Fruit fly (Drosophila melanogaster) whole organism, embryonic: Measurements from ENCODE around the gene Srp14.

Experiments used
- Atf3 ChIP-seq: fragments of 200-800 bp; sonication (Bioruptor generic); optimal IDR thresholded peaks from 3 replicates; lab custom pipeline; 2016; ENCODE audit warnings: missing biosample characterization, missing genetic modification characterization
- Awh ChIP-seq: fragments of 200-800 bp; sonication (Bioruptor generic); IDR thresholded peaks from 2 replicates; pipeline ENCODE4, ENCODE4 v1.3.6; 2022; ENCODE audit warnings: missing biosample characterization, missing genetic modification characterization
- B-H2 ChIP-seq: fragments of 200-800 bp; sonication (Bioruptor generic); optimal IDR thresholded peaks from 2 replicates; lab custom pipeline; 2018; ENCODE audit warnings: missing biosample characterization, mild to moderate bottlenecking, missing genetic modification characterization
- Blimp-1 ChIP-seq: fragments of 200-800 bp; sonication (Bioruptor generic); optimal IDR thresholded peaks from 3 replicates; lab custom pipeline; 2018; ENCODE audit warnings: missing biosample characterization, missing genetic modification characterization, mild to moderate bottlenecking, moderate library complexity, missing genetic modification reagents
- BtbVII ChIP-seq: fragments of 200-800 bp; sonication (Bioruptor generic); optimal IDR thresholded peaks from 3 replicates; lab custom pipeline; 2017; ENCODE audit warnings: missing biosample characterization, mild to moderate bottlenecking, missing genetic modification characterization
- CG10209 ChIP-seq: fragments of 200-800 bp; sonication (Bioruptor generic); optimal IDR thresholded peaks from 3 replicates; lab custom pipeline; 2017; ENCODE audit warnings: missing biosample characterization, mild to moderate bottlenecking, missing genetic modification characterization, missing genetic modification reagents
- CG10654 ChIP-seq: fragments of 200-800 bp; sonication (Bioruptor generic); optimal IDR thresholded peaks from 2 replicates; lab custom pipeline; 2016; ENCODE audit warnings: missing biosample characterization, missing genetic modification characterization
- CG10979 ChIP-seq: fragments of 200-800 bp; sonication (Bioruptor generic); optimal IDR thresholded peaks from 2 replicates; lab custom pipeline; 2018; ENCODE audit warnings: missing biosample characterization, mild to moderate bottlenecking, missing genetic modification characterization, moderate library complexity
- CG11504 ChIP-seq: fragments of 200-800 bp; sonication (Bioruptor generic); optimal IDR thresholded peaks from 3 replicates; lab custom pipeline; 2019; ENCODE audit warnings: missing biosample characterization, mild to moderate bottlenecking, missing genetic modification characterization, moderate library complexity
- CG12104 ChIP-seq: fragments of 200-800 bp; sonication (Bioruptor generic); optimal IDR thresholded peaks from 3 replicates; lab custom pipeline; 2016; ENCODE audit warnings: missing biosample characterization, missing genetic modification characterization
- CG12236 ChIP-seq: fragments of 200-800 bp; sonication (Bioruptor generic); optimal IDR thresholded peaks from 2 replicates; lab custom pipeline; 2016; ENCODE audit warnings: missing biosample characterization, missing genetic modification characterization
- CG12744 ChIP-seq: fragments of 200-800 bp; sonication (Bioruptor generic); optimal IDR thresholded peaks from 2 replicates; lab custom pipeline; 2016; ENCODE audit warnings: missing biosample characterization, missing genetic modification characterization
- CG15479 ChIP-seq: fragments of 200-800 bp; sonication (Bioruptor generic); optimal IDR thresholded peaks from 3 replicates; lab custom pipeline; 2019; ENCODE audit warnings: missing biosample characterization, mild to moderate bottlenecking, missing genetic modification characterization, moderate library complexity
- CG15514 ChIP-seq: fragments of 200-800 bp; sonication (Bioruptor generic); optimal IDR thresholded peaks from 3 replicates; lab custom pipeline; 2017; ENCODE audit warnings: missing biosample characterization, missing genetic modification characterization, mild to moderate bottlenecking, moderate library complexity, missing genetic modification reagents
- CG15601 ChIP-seq: fragments of 200-800 bp; sonication (Bioruptor generic); optimal IDR thresholded peaks from 3 replicates; lab custom pipeline; 2019; ENCODE audit warnings: missing biosample characterization, mild to moderate bottlenecking, missing genetic modification characterization, moderate library complexity
- CG17359 ChIP-seq: fragments of 200-800 bp; sonication (Bioruptor generic); optimal IDR thresholded peaks from 3 replicates; lab custom pipeline; 2018; ENCODE audit warnings: missing biosample characterization, mild to moderate bottlenecking, missing genetic modification characterization, moderate library complexity
- CG2202 ChIP-seq: fragments of 200-800 bp; sonication (Bioruptor generic); optimal IDR thresholded peaks from 2 replicates; lab custom pipeline; 2018; ENCODE audit warnings: missing biosample characterization, mild to moderate bottlenecking, missing genetic modification characterization
- CG2875 ChIP-seq: fragments of 200-800 bp; sonication (Bioruptor generic); optimal IDR thresholded peaks from 2 replicates; lab custom pipeline; 2017; ENCODE audit warnings: missing biosample characterization, mild to moderate bottlenecking, missing genetic modification characterization, missing genetic modification reagents
- CG32532 ChIP-seq: fragments of 200-800 bp; sonication (Bioruptor generic); IDR thresholded peaks from 2 replicates; pipeline ENCODE4 v1.3.6; 2022; ENCODE audit warnings: missing biosample characterization, missing genetic modification characterization
- CG42726 ChIP-seq: fragments of 200-800 bp; sonication (Bioruptor generic); IDR thresholded peaks from 2 replicates; pipeline ENCODE4 v1.3.6; 2022; ENCODE audit warnings: missing biosample characterization, missing genetic modification characterization; ENCODE audit not compliant: partially characterized antibody
- CG7271 ChIP-seq: fragments of 200-800 bp; sonication (Bioruptor generic); optimal IDR thresholded peaks from 2 replicates; lab custom pipeline; 2018; ENCODE audit warnings: missing biosample characterization, mild to moderate bottlenecking, missing genetic modification characterization, moderate library complexity
- CG7556 ChIP-seq: fragments of 200-800 bp; sonication (Bioruptor generic); optimal IDR thresholded peaks from 2 replicates; lab custom pipeline; 2017; ENCODE audit warnings: missing biosample characterization, mild to moderate bottlenecking, missing genetic modification characterization
- CG8290 ChIP-seq, 3 experiments: fragments of 200-800 bp; sonication (Bioruptor generic); optimal IDR thresholded peaks; 2 replicates each; lab custom pipeline; 2016 to 2019; ENCODE audit warnings: missing biosample characterization in 3 of 3, missing genetic modification characterization in 3 of 3, mild to moderate bottlenecking in 2 of 3, moderate library complexity in 1 of 3
- Dbx ChIP-seq: fragments of 200-800 bp; sonication (Bioruptor generic); IDR thresholded peaks from 3 replicates; pipeline ENCODE4 v1.3.6; 2022; ENCODE audit warnings: missing biosample characterization, missing genetic modification characterization
- Dek ChIP-seq: fragments of 200-800 bp; sonication (Bioruptor generic); optimal IDR thresholded peaks from 3 replicates; lab custom pipeline; 2019; ENCODE audit warnings: missing biosample characterization, mild to moderate bottlenecking, missing genetic modification characterization, moderate library complexity
- Dp ChIP-seq: fragments of 200-800 bp; sonication (Bioruptor generic); optimal IDR thresholded peaks from 2 replicates; lab custom pipeline; 2018; ENCODE audit warnings: missing biosample characterization, mild to moderate bottlenecking, missing genetic modification characterization, moderate library complexity
- ERR ChIP-seq: fragments of 200-800 bp; sonication (Bioruptor generic); optimal IDR thresholded peaks from 2 replicates; lab custom pipeline; 2016; ENCODE audit warnings: missing biosample characterization, missing genetic modification characterization
- Eip74EF ChIP-seq, 2 experiments: fragments of 200-800 bp in 1 of 2; fragments of >200 bp in 1 of 2; sonication (Bioruptor generic) in 1 of 2; optimal IDR thresholded peaks; 2 replicates each; lab custom pipeline; 2017 to 2019; ENCODE audit warnings: missing biosample characterization in 2 of 2, missing genetic modification characterization in 2 of 2, mild to moderate bottlenecking in 1 of 2, moderate library complexity in 1 of 2
- Gsc ChIP-seq: fragments of 200-800 bp; sonication (Bioruptor generic); IDR thresholded peaks from 2 replicates; pipeline ENCODE4 v1.3.6; 2022; ENCODE audit warnings: missing biosample characterization, missing genetic modification characterization
- HLH4C ChIP-seq: fragments of 200-800 bp; sonication (Bioruptor generic); IDR thresholded peaks from 3 replicates; pipeline ENCODE4 v1.3.6; 2022; ENCODE audit warnings: missing biosample characterization, missing genetic modification characterization; ENCODE audit not compliant: partially characterized antibody
- Mad ChIP-seq: fragments of 200-800 bp; sonication (Bioruptor generic); optimal IDR thresholded peaks from 2 replicates; lab custom pipeline; 2016; ENCODE audit warnings: missing biosample characterization, missing genetic modification characterization
- Ssrp ChIP-seq: fragments of 200-800 bp; sonication (Bioruptor generic); optimal IDR thresholded peaks from 2 replicates; lab custom pipeline; 2018; ENCODE audit warnings: missing biosample characterization, mild to moderate bottlenecking, missing genetic modification characterization, moderate library complexity
- Tbp ChIP-seq: fragments of >200 bp; optimal IDR thresholded peaks from 2 replicates; lab custom pipeline; 2018; ENCODE audit warnings: missing biosample characterization, missing genetic modification characterization
- ac ChIP-seq: fragments of 200-800 bp; sonication (Bioruptor generic); optimal IDR thresholded peaks from 3 replicates; lab custom pipeline; 2017; ENCODE audit warnings: missing biosample characterization, mild to moderate bottlenecking, missing genetic modification characterization
- az2 ChIP-seq: fragments of 200-800 bp; sonication (Bioruptor generic); optimal IDR thresholded peaks from 3 replicates; lab custom pipeline; 2016; ENCODE audit warnings: missing biosample characterization, missing genetic modification characterization
- cad ChIP-seq: fragments of >200 bp; optimal IDR thresholded peaks from 2 replicates; lab custom pipeline; 2017; ENCODE audit warnings: missing biosample characterization, missing genetic modification characterization
- exex ChIP-seq: fragments of 200-800 bp; sonication (Bioruptor generic); optimal IDR thresholded peaks from 4 replicates; lab custom pipeline; 2018; ENCODE audit warnings: missing biosample characterization, mild to moderate bottlenecking, missing genetic modification characterization, moderate library complexity
- fd96Cb ChIP-seq: fragments of 200-800 bp; sonication (Bioruptor generic); optimal IDR thresholded peaks from 2 replicates; lab custom pipeline; 2018; ENCODE audit warnings: missing biosample characterization, mild to moderate bottlenecking, missing genetic modification characterization, moderate library complexity
- fru ChIP-seq: fragments of >200 bp; optimal IDR thresholded peaks from 2 replicates; lab custom pipeline; 2017
- gro ChIP-seq: fragments of 200-800 bp; sonication (Bioruptor generic); optimal IDR thresholded peaks from 2 replicates; lab custom pipeline; 2016; ENCODE audit warnings: missing biosample characterization, missing genetic modification characterization
- insv ChIP-seq, 2 experiments: fragments of 200-800 bp; sonication (Bioruptor generic); optimal IDR thresholded peaks; 3 replicates each; lab custom pipeline; 2016 to 2018; ENCODE audit warnings: missing biosample characterization in 2 of 2, missing genetic modification characterization in 2 of 2
- lov ChIP-seq, 2 experiments: fragments of 200-800 bp in 1 of 2; fragments of >200 bp in 1 of 2; sonication (Bioruptor generic) in 1 of 2; IDR thresholded peaks in 1 of 2; optimal IDR thresholded peaks in 1 of 2; 2 replicates in 1 of 2; 3 replicates in 1 of 2; pipeline versions ENCODE4 v1.3.6 to Lab custom; 2017 to 2022; ENCODE audit warnings: missing biosample characterization in 1 of 2, missing genetic modification characterization in 1 of 2
- mld ChIP-seq: fragments of 200-800 bp; sonication (Bioruptor generic); IDR thresholded peaks from 3 replicates; pipeline ENCODE4 v1.3.6; 2022; ENCODE audit warnings: missing biosample characterization, missing genetic modification characterization; ENCODE audit not compliant: partially characterized antibody
- nom ChIP-seq: fragments of 200-800 bp; sonication (Bioruptor generic); optimal IDR thresholded peaks from 2 replicates; lab custom pipeline; 2017; ENCODE audit warnings: missing biosample characterization, missing genetic modification characterization, mild to moderate bottlenecking, moderate library complexity, missing genetic modification reagents
- schlank ChIP-seq: fragments of 200-800 bp; sonication (Bioruptor generic); optimal IDR thresholded peaks from 2 replicates; lab custom pipeline; 2018; ENCODE audit warnings: missing biosample characterization, mild to moderate bottlenecking, missing genetic modification characterization
- sens ChIP-seq: fragments of 200-800 bp; sonication (Bioruptor generic); peaks from one replicate; lab custom pipeline; 2016; ENCODE audit warnings: missing biosample characterization, missing genetic modification characterization
- tgo ChIP-seq: fragments of 200-800 bp; sonication (Bioruptor generic); IDR thresholded peaks from 3 replicates; pipeline ENCODE4 v1.3.6; 2022; ENCODE audit warnings: missing biosample characterization, missing genetic modification characterization
- vnd ChIP-seq: fragments of 200-800 bp; sonication (Bioruptor generic); IDR thresholded peaks from 3 replicates; pipeline ENCODE4 v1.3.6; 2022; ENCODE audit warnings: missing biosample characterization, missing genetic modification characterization; ENCODE audit not compliant: partially characterized antibody
- wek ChIP-seq: fragments of 200-800 bp; sonication (Bioruptor generic); optimal IDR thresholded peaks from 3 replicates; lab custom pipeline; 2018; ENCODE audit warnings: missing biosample characterization, mild to moderate bottlenecking, missing genetic modification characterization, moderate library complexity

Gene Srp14

DNA sequence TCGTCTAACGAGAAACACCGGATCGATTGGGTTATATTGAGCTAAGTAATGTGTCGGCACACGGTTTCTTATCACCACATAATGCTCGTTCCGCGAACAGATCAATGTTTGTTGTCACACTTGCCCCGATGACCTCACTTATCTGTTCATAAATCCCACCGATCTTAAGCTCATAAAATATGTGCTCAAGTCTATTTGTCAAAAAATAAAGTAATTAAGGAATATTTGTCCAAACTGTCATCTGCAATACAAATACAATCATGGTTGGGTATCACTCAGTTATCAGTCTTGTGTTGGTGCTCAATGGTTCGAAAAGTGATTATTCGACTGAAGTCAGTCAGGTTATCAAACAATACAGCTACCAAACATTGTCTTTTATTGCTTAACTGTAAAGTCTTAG is 31.7 kb upstream of the Srp14 start (continued):
- TF ChIP-seq az2 (GFP tag; lab: Kevin White, UChicago) (no peak), Blimp-1 (GFP tag; lab: Kevin White, UChicago) (no peak), CG2202 (tag; lab: Kevin White, UChicago) (peak; percentile 51), CG7271 (tag; lab: Kevin White, UChicago) (no peak), lov (optimal IDR thresholded peaks at IDR 0.05; lab: Kevin White, UChicago) (no peak), lov (GFP tag; IDR thresholded peaks at IDR 0.05; lab: Robert Waterston, UW) (0 out of 3 replicates have a peak, but pooled peaks have one; percentile 30), fru (lab: Kevin White, UChicago) (no peak), Gsc (GFP tag; lab: Robert Waterston, UW) (no peak), CG2875 (GFP tag; lab: Kevin White, UChicago) (peak; percentile 13), sens (GFP tag; lab: Kevin White, UChicago) (peak; percentile 88), CG10979 (tag; lab: Kevin White, UChicago) (peak; percentile 12), ERR (no peak), Tbp (GFP tag; lab: Kevin White, UChicago) (no peak), CG8290 (GFP tag; optimal IDR thresholded peaks at IDR 0.05; lab: Kevin White, UChicago) (no peak), CG8290 (tag; optimal IDR thresholded peaks at IDR 0.05; lab: Kevin White, UChicago) (peak in 1 of 2 experiments; percentile 22), wek (GFP tag; lab: Kevin White, UChicago) (peak; percentile 1), Ssrp (tag; lab: Kevin White, UChicago) (no peak), Dbx (no peak), ac (GFP tag; lab: Kevin White, UChicago) (peak; percentile 26), Dp (GFP tag; lab: Kevin White, UChicago) (no peak), CG15514 (GFP tag; lab: Kevin White, UChicago) (no peak), vnd (GFP tag; lab: Robert Waterston, UW) (no peak), CG17359 (tag; lab: Kevin White, UChicago) (no peak), Atf3 (GFP tag; lab: Kevin White, UChicago) (no peak), BtbVII (GFP tag; lab: Kevin White, UChicago) (no peak), Eip74EF (GFP tag; optimal IDR thresholded peaks at IDR 0.05; lab: Kevin White, UChicago) (no peak), CG10654 (GFP tag; lab: Kevin White, UChicago) (no peak), CG11504 (tag; lab: Kevin White, UChicago) (no peak), Dek (no peak), CG7556 (GFP tag; lab: Kevin White, UChicago) (no peak), CG15479 (GFP tag; lab: Kevin White, UChicago) (no peak), Mad (GFP tag; lab: Kevin White, UChicago) (no peak), schlank (tag; lab: Kevin White, UChicago) (no peak), mld (GFP tag; lab: Robert Waterston, UW) (no peak), HLH4C (GFP tag; lab: Robert Waterston, UW) (no peak), B-H2 (GFP tag; lab: Kevin White, UChicago) (no peak), CG32532 (GFP tag; lab: Robert Waterston, UW) (no peak), gro (GFP tag; lab: Kevin White, UChicago) (peak; percentile 34), Awh (GFP tag; lab: Robert Waterston, UW) (no peak), CG15601 (peak; percentile 6), nom (GFP tag; lab: Kevin White, UChicago) (no peak), insv (GFP tag; optimal IDR thresholded peaks at IDR 0.05; lab: Kevin White, UChicago) (no peak), CG12104 (no peak), exex (tag; lab: Kevin White, UChicago) (peak; percentile 37), fd96Cb (no peak), tgo (GFP tag; lab: Robert Waterston, UW) (no peak), cad (no peak), CG10209 (GFP tag; lab: Kevin White, UChicago) (no peak), CG12744 (GFP tag; lab: Kevin White, UChicago) (no peak), CG42726 (GFP tag; lab: Robert Waterston, UW) (no peak), CG12236 (GFP tag; lab: Kevin White, UChicago) (no peak)
